Worm (Caenorhabditis elegans): ENCODE data around the gene Y51A2B.16.

DNA sequence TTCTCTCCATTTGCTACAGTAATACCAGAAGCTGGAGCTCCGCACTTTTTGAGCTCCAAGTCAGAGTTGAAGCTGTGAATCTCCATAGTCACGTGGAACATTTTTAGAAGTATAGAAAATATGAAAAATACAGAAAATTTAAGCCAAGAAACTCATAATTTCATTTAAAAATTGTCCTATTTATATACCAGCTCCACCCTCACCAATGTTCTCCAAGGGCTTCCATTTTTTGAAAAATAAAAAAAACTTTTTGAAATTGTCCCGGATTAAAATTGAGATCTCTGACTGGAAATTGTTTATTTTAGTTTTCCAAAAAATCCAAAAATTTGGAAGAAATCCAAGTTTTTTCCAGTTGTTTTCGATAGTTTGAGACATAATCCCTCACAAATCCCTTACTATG lies 37.8 kb downstream of the Y51A2B.16 start, which contains the start of gene C08E8.5:
- TF ChIP-seq hlh-26 (GFP tag; conservative IDR thresholded peaks at IDR 0.05) (no peak), nfya-2 (GFP tag; IDR thresholded peaks at IDR 0.05) (no peak), ekl-4 (GFP tag; IDR thresholded peaks at IDR 0.05) (no peak), T07F8.4 (tag; optimal IDR thresholded peaks at IDR 0.05) (no peak), nhr-80 (tag; optimal IDR thresholded peaks at IDR 0.05) (no peak), unc-62 (GFP tag; optimal IDR thresholded peaks at IDR 0.05) (no peak), lin-35 (GFP tag; optimal IDR thresholded peaks at IDR 0.05) (no peak), F49E8.2 (tag; optimal IDR thresholded peaks at IDR 0.05; ENCODE audit: insufficient read depth) (no peak)
